Worm (Caenorhabditis elegans): ENCODE measurements around the gene E02H9.3.

DNA sequence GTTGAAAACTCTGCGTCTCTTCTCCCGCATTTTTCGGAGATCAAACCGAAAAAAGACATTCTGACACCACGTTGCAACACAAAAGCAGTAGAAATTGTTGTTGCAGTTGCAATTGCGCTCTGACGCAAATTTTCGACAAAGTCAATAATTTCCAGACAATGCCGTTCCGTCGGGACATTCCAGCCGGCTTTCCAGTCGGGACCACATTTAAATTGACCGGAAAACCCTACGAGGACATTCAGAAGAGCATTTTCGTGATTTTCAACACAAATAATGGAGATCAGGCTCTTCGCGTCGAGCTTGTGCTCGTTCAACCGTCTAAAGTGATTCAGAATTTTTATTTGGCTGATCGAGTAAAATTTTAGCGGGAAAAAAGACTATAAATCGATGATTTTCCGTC is 39.9 kb upstream of the E02H9.3 start:
- TF ChIP-seq ceh-82 (tag; optimal IDR thresholded peaks at IDR 0.05) = no peak
- no peak for TF ChIP-seq lim-7 (GFP tag; IDR thresholded peaks at IDR 0.05)
- no peak for TF ChIP-seq lsy-2 (tag; optimal IDR thresholded peaks at IDR 0.05)

All from whole organism, L4 larva.